Worm (Caenorhabditis elegans): ENCODE measurements around the gene C49C3.6.
A peak's percentile ranks its signal among the peaks of the same experiment; 100 is the strongest.

C49C3.6 gene

ce11 chrIV:17335031-17335430, 3.7 kb downstream of the C49C3.6 start, which contains the start of gene C49C3.8:
TSS of gene C49C3.8 (plus strand) at chrIV:17335203.
- peak; percentile 8 for TF ChIP-seq nhr-129 (tag; optimal IDR thresholded peaks at IDR 0.05)
- peak; percentile 61 for TF ChIP-seq C34F6.9 (tag; optimal IDR thresholded peaks at IDR 0.05)
- TF ChIP-seq nhr-12 (tag; optimal IDR thresholded peaks at IDR 0.05) = no peak
- TF ChIP-seq unc-55 (GFP tag; optimal IDR thresholded peaks at IDR 0.05) = peak; percentile 54
- TF ChIP-seq egl-27 (tag; optimal IDR thresholded peaks at IDR 0.05) = no peak
- no peak for TF ChIP-seq skn-1 (tag; optimal IDR thresholded peaks at IDR 0.05)

ce11 chrIV:17338920-17339510, 7.7 kb downstream of the C49C3.6 start, which contains the start of gene C49C3.10:
TSS of gene C49C3.10 (minus strand) at chrIV:17338970.
- TF ChIP-seq skn-1 (tag; optimal IDR thresholded peaks at IDR 0.05) (peak; percentile 55), crh-2 (tag; optimal IDR thresholded peaks at IDR 0.05) (peak; percentile 56), ZK546.5 (tag; optimal IDR thresholded peaks at IDR 0.05) (no peak), ztf-11 (tag; optimal IDR thresholded peaks at IDR 0.05) (no peak), aly-2 (tag; optimal IDR thresholded peaks at IDR 0.05) (no peak), mdl-1 (tag; optimal IDR thresholded peaks at IDR 0.05) (no peak), sem-4 (tag; optimal IDR thresholded peaks at IDR 0.05) (no peak), ceh-16 (tag; optimal IDR thresholded peaks at IDR 0.05) (no peak), fos-1 (tag; optimal IDR thresholded peaks at IDR 0.05) (peak; percentile 74)

DNA sequence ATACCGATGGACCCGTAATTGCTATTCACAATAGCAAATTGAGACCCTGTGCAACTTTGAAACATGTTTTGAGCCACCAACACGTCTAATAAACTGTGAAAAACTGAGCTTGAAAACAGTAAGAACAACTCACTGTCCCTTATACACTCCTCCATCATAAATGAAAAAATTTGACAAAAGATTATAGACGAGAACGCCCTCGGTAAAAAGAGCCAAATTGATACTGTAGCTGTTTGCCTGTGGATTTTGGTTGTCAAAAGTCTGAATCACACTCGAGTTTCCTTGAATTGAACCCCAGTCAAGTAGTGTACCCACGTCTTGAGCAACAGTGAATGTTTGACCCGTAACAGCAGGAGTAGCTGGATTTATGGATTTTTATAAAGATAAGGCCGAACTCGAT, 9.7 kb downstream of the C49C3.6 start:
- TF ChIP-seq fos-1 (tag; optimal IDR thresholded peaks at IDR 0.05) = no peak
- TF ChIP-seq nhr-6 (tag; optimal IDR thresholded peaks at IDR 0.05) = no peak
- no peak for TF ChIP-seq gmeb-1 (tag; optimal IDR thresholded peaks at IDR 0.05)
- TF ChIP-seq skn-1 (tag; optimal IDR thresholded peaks at IDR 0.05) = no peak
- TF ChIP-seq elt-3 (tag; optimal IDR thresholded peaks at IDR 0.05) = no peak
- TF ChIP-seq mdl-1 (tag; optimal IDR thresholded peaks at IDR 0.05) = no peak
- no peak for TF ChIP-seq unc-55 (GFP tag; optimal IDR thresholded peaks at IDR 0.05)
- no peak for TF ChIP-seq mab-5 (tag; optimal IDR thresholded peaks at IDR 0.05)
- TF ChIP-seq sem-4 (tag; optimal IDR thresholded peaks at IDR 0.05) = no peak
- no peak for TF ChIP-seq aly-2 (tag; optimal IDR thresholded peaks at IDR 0.05)
- no peak for TF ChIP-seq alr-1 (tag; optimal IDR thresholded peaks at IDR 0.05)
- no peak for TF ChIP-seq nhr-21 (tag; optimal IDR thresholded peaks at IDR 0.05)
- TF ChIP-seq ztf-11 (tag; optimal IDR thresholded peaks at IDR 0.05) = no peak
- no peak for TF ChIP-seq egl-27 (tag; optimal IDR thresholded peaks at IDR 0.05)
- TF ChIP-seq ceh-16 (tag; optimal IDR thresholded peaks at IDR 0.05) = no peak
- no peak for TF ChIP-seq elt-1 (tag; optimal IDR thresholded peaks at IDR 0.05)

DNA sequence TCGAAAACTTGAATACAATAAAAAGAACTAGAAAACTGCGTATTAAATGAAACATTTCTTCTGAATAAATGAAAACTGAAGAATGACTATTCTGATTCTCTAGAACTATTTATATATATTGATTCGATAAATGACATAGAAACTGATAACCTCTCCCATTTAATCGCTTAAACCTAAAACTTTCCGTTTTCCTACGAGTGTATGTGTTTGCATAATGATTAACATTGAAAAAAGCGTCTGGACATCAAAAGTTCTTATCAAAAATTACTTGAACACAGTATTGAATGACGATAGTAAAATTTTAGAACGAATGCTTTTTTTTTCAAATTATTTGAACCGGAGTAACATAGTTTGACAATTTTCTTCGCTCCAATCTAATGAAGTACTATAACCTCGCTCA, 10.9 kb downstream of the C49C3.6 start, which contains the start of gene C49C3.9:
C49C3.9 (minus strand) TSS at position 136 of the 400 bp plus-strand sequence.
- no peak for TF ChIP-seq unc-39 (tag; optimal IDR thresholded peaks at IDR 0.05)
- TF ChIP-seq fos-1 (tag; optimal IDR thresholded peaks at IDR 0.05) = peak; percentile 99
- peak; percentile 5 for TF ChIP-seq crh-2 (tag; optimal IDR thresholded peaks at IDR 0.05)

DNA sequence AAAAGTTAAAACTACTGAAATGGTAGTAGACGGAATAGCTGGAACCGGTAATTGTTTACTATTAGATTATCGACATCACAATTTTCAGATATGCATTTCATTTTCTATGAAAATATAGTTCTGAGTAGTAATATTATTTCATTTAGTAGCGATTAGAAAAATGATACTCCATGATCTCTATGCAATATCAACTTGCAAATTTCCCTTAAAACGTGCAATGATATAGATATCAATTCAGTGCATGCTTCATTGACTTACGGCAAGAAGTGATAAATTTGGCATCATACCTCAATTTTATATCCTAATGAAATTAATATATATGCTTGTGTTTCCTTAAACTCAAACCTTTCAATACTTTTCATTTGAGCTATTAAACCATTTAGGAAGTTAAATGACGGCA, 11.3 kb downstream of the C49C3.6 start, which contains the start of gene C49C3.21:
C49C3.21 (plus strand) TSS at position 301 of the 400 bp plus-strand sequence.
- TF ChIP-seq blmp-1 (tag; optimal IDR thresholded peaks at IDR 0.05; ENCODE audit: insufficient read depth) (no peak), unc-55 (GFP tag; optimal IDR thresholded peaks at IDR 0.05) (no peak), nhr-6 (tag; optimal IDR thresholded peaks at IDR 0.05) (no peak), unc-62 (GFP tag; optimal IDR thresholded peaks at IDR 0.05) (no peak), ztf-11 (tag; optimal IDR thresholded peaks at IDR 0.05) (no peak), nhr-237 (tag; optimal IDR thresholded peaks at IDR 0.05) (no peak), egl-27 (tag; optimal IDR thresholded peaks at IDR 0.05) (no peak), crh-2 (tag; optimal IDR thresholded peaks at IDR 0.05) (no peak), ceh-16 (tag; optimal IDR thresholded peaks at IDR 0.05) (no peak), dmd-4 (tag; optimal IDR thresholded peaks at IDR 0.05) (no peak), ZK546.5 (tag; optimal IDR thresholded peaks at IDR 0.05) (no peak), C34F6.9 (tag; optimal IDR thresholded peaks at IDR 0.05) (no peak), nhr-77 (tag; optimal IDR thresholded peaks at IDR 0.05) (no peak), nhr-129 (tag; optimal IDR thresholded peaks at IDR 0.05) (no peak), fos-1 (tag; optimal IDR thresholded peaks at IDR 0.05) (no peak), mab-5 (tag; optimal IDR thresholded peaks at IDR 0.05) (no peak), ztf-4 (tag; optimal IDR thresholded peaks at IDR 0.05) (no peak), sem-4 (tag; optimal IDR thresholded peaks at IDR 0.05) (no peak), lin-11 (tag; optimal IDR thresholded peaks at IDR 0.05) (no peak)

ce11 chrIV:17343482-17343881, 12.2 kb downstream of the C49C3.6 start, which contains the start of gene C49C3.11:
TSS of gene C49C3.11 (plus strand) at chrIV:17343782.
- TF ChIP-seq ztf-4 (tag; optimal IDR thresholded peaks at IDR 0.05) (no peak), nhr-12 (tag; optimal IDR thresholded peaks at IDR 0.05) (no peak), gmeb-1 (tag; optimal IDR thresholded peaks at IDR 0.05) (no peak)

Measured in whole organism, L2 larva.